Worm (Caenorhabditis elegans) whole organism, early embryonic: ENCODE data around the gene Y116F11A.1.

Experiments
- flt-1 ChIP-seq: fragments of 200-800 bp; sonication (Bioruptor generic); IDR thresholded peaks from 2 replicates; pipeline ENCODE4 v1.3.6; 2022; ENCODE audit warnings: missing genetic modification characterization, missing compliant biosample characterization
- hmbx-1 ChIP-seq: sonication (generic microtip); optimal IDR thresholded peaks from 2 replicates; lab custom pipeline; 2016; ENCODE audit warnings: mild to moderate bottlenecking, missing genetic modification characterization, missing compliant biosample characterization
- scrt-1 ChIP-seq: fragments of 200-800 bp; sonication (Bioruptor generic); IDR thresholded peaks from 2 replicates; pipeline ENCODE4 v1.3.6; 2022; ENCODE audit warnings: missing genetic modification characterization, missing compliant biosample characterization

- TF ChIP-seq flt-1 (no peak), scrt-1 (GFP tag; lab: Robert Waterston, UW) (no peak), hmbx-1 (tag; lab: Kevin White, UChicago) (no peak)
Observed at ce11 chrV:19741651-19742050, 11.3 kb downstream of the Y116F11A.1 start, which contains the start of gene W04E12.3.
